Worm (Caenorhabditis elegans) whole organism, mixed stage, embryonic: ENCODE data around the gene H14N18.4.
"Not testable (repeated sequence)": the region's sequence is repeated elsewhere in the genome, so short reads cannot be mapped to it uniquely, and the experiment has no call there.

Source experiments
- M03D4.4 ChIP-seq: sonication (generic microtip); optimal IDR thresholded peaks from 2 replicates; lab custom pipeline; 2017; ENCODE audit warnings: mild to moderate bottlenecking, missing genetic modification characterization, missing compliant biosample characterization
- ceh-39 ChIP-seq: fragments of 150-350 bp; optimal IDR thresholded peaks from 2 replicates; lab custom pipeline; 2014; ENCODE audit warnings: missing biosample characterization, missing genetic modification characterization
- ces-1 ChIP-seq: fragments of 150-350 bp; optimal IDR thresholded peaks from 2 replicates; lab custom pipeline; 2014; ENCODE audit warnings: missing biosample characterization, missing genetic modification reagents, missing genetic modification characterization
- elt-1 ChIP-seq: sonication (generic microtip); optimal IDR thresholded peaks from 2 replicates; lab custom pipeline; 2017; ENCODE audit warnings: missing genetic modification characterization, mild to moderate bottlenecking, missing compliant biosample characterization, antibody characterized with exemption, moderate library complexity, borderline replicate concordance; ENCODE audit not compliant: insufficient read depth
- flh-1 ChIP-seq: fragments of 200-800 bp; sonication (Bioruptor generic); optimal IDR thresholded peaks from 2 replicates; lab custom pipeline; 2018; ENCODE audit warnings: mild to moderate bottlenecking, missing genetic modification characterization, moderate library complexity, missing compliant biosample characterization
- ham-2 ChIP-seq: fragments of 200-800 bp; sonication (Bioruptor generic); optimal IDR thresholded peaks from 2 replicates; lab custom pipeline; 2018; ENCODE audit warnings: mild to moderate bottlenecking, missing genetic modification characterization, missing compliant biosample characterization
- lsy-2 ChIP-seq: fragments of 150-350 bp; optimal IDR thresholded peaks from 2 replicates; lab custom pipeline; 2014; ENCODE audit warnings: missing biosample characterization, missing genetic modification characterization
- mls-2 ChIP-seq: sonication (generic microtip); optimal IDR thresholded peaks from 2 replicates; lab custom pipeline; 2016; ENCODE audit warnings: mild to moderate bottlenecking, missing genetic modification characterization, moderate library complexity, missing compliant biosample characterization
- nhr-12 ChIP-seq: fragments of 150-350 bp; optimal IDR thresholded peaks from 2 replicates; lab custom pipeline; 2014; ENCODE audit warnings: missing biosample characterization, missing genetic modification characterization
- nhr-237 ChIP-seq: fragments of 150-350 bp; optimal IDR thresholded peaks from 2 replicates; lab custom pipeline; 2014; ENCODE audit warnings: missing biosample characterization, missing genetic modification characterization
- sem-2 ChIP-seq: fragments of 200-800 bp; sonication (Bioruptor generic); optimal IDR thresholded peaks from 2 replicates; lab custom pipeline; 2018; ENCODE audit warnings: mild to moderate bottlenecking, missing genetic modification characterization, missing compliant biosample characterization
- snpc-4 ChIP-seq: fragments of 150-350 bp; optimal IDR thresholded peaks from 2 replicates; lab custom pipeline; 2014; ENCODE audit warnings: missing biosample characterization, missing genetic modification characterization
- ztf-11 ChIP-seq: fragments of 150-350 bp; optimal IDR thresholded peaks from 2 replicates; lab custom pipeline; 2014; ENCODE audit warnings: missing biosample characterization, missing genetic modification characterization

Gene H14N18.4

DNA sequence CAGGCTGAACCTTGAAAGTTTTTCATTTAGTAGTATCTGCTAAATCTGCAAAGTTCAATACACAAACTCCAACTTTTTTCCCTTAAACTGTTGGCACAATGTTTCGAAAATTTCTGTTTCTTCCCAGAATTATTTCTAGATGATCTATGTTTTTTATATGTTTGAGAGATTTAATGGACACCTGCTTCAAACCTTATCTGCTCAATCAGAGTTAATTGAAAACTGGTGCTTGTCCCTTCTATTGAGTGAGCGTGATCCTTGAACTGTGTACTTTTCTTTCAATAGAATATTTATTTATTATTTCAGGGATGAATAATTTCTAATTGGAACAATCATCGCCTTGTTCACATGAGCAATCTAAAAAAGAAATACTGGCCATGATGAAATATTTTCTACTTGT lies 30.0 kb downstream of the H14N18.4 start, which contains the start of gene frpr-13:
frpr-13 (plus strand) TSS at position 301 of the 400 bp plus-strand sequence.
- no peak for TF ChIP-seq ztf-11
- no peak for TF ChIP-seq sem-2 (GFP tag; lab: Kevin White, UChicago)
- no peak for TF ChIP-seq ces-1 (GFP tag; lab: Kevin White, UChicago)
- no peak for TF ChIP-seq mls-2 (tag; lab: Kevin White, UChicago)
- TF ChIP-seq ceh-39 (tag; lab: Kevin White, UChicago) = no peak
- no peak for TF ChIP-seq nhr-237 (tag; lab: Kevin White, UChicago)
- TF ChIP-seq elt-1 (tag; lab: Kevin White, UChicago) = no peak
- no peak for TF ChIP-seq lsy-2
- TF ChIP-seq nhr-12 (tag; lab: Kevin White, UChicago) = no peak
- no peak for TF ChIP-seq ham-2 (GFP tag; lab: Kevin White, UChicago)

DNA sequence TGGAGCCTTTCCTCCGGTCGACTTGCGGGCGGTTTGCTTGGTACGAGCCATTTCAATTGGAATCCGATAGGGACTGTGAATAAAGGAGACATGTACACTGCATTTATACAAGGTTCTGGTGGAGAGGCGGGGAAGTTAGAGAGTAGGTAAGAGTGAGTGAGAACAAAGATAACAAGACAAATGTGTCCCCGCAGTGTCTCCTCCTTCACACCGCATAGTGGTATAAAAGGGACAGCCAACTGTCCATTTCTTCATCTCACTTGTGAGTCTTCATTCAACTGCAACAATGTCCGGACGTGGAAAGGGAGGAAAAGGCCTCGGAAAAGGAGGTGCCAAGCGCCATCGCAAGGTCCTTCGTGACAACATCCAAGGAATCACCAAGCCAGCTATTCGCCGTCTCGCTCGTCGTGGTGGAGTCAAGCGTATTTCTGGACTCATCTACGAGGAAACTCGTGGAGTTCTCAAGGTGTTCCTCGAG lies 30.8 kb downstream of the H14N18.4 start, which contains the start of the genes his-17 and his-18:
his-17 (minus strand) TSS at position 51 of the 478 bp plus-strand sequence.
his-18 (plus strand) TSS at position 287 of the 478 bp plus-strand sequence.
- TF ChIP-seq flh-1 (GFP tag; lab: Kevin White, UChicago); M03D4.4; snpc-4 (tag; lab: Kevin White, UChicago): not testable (repeated sequence)
